Fruit fly (Drosophila melanogaster) whole organism, wandering third instar larva: ENCODE results near the gene P5CDh2.

Experiments used
- Abd-B ChIP-seq: fragments of >200 bp; optimal IDR thresholded peaks from 2 replicates; lab custom pipeline; 2017; ENCODE audit warnings: missing biosample characterization, missing genetic modification characterization
- CG32264 ChIP-seq: fragments of 200-800 bp; sonication (Bioruptor generic); optimal IDR thresholded peaks from 2 replicates; lab custom pipeline; 2016; ENCODE audit warnings: missing biosample characterization, missing genetic modification characterization
- CG9705 ChIP-seq: fragments of 200-800 bp; sonication (Bioruptor generic); optimal IDR thresholded peaks from 2 replicates; lab custom pipeline; 2018; ENCODE audit warnings: missing biosample characterization, mild to moderate bottlenecking, missing genetic modification characterization
- Dfd ChIP-seq: fragments of >200 bp; optimal IDR thresholded peaks from 2 replicates; lab custom pipeline; 2017; ENCODE audit warnings: missing biosample characterization, missing genetic modification characterization
- GATAd ChIP-seq: sonication (Bioruptor generic); optimal IDR thresholded peaks from 2 replicates; lab custom pipeline; 2016; ENCODE audit warnings: missing biosample characterization, missing genetic modification characterization
- HLH106 ChIP-seq: fragments of 200-800 bp; optimal IDR thresholded peaks from 3 replicates; lab custom pipeline; 2019; ENCODE audit warnings: missing biosample characterization, mild to moderate bottlenecking, missing genetic modification characterization, moderate library complexity
- Hnf4 ChIP-seq: fragments of 200-800 bp; sonication (Bioruptor generic); optimal IDR thresholded peaks from 2 replicates; lab custom pipeline; 2016; ENCODE audit warnings: missing biosample characterization, mild to moderate bottlenecking, missing genetic modification characterization
- Hr78 ChIP-seq: fragments of >200 bp; optimal IDR thresholded peaks from 2 replicates; lab custom pipeline; 2017; ENCODE audit warnings: missing biosample characterization, missing genetic modification characterization
- Hr83 ChIP-seq: fragments of 200-300 bp; sonication (Bioruptor generic); optimal IDR thresholded peaks from 2 replicates; lab custom pipeline; 2016; ENCODE audit warnings: missing biosample characterization, mild to moderate bottlenecking, missing genetic modification characterization, moderate library complexity; ENCODE audit not compliant: poor library complexity, severe bottlenecking
- Jra ChIP-seq: sonication (Bioruptor generic); optimal IDR thresholded peaks from 2 replicates; lab custom pipeline; 2016; ENCODE audit warnings: missing biosample characterization, missing genetic modification characterization
- Mio ChIP-seq: sonication (Bioruptor generic); optimal IDR thresholded peaks from 2 replicates; lab custom pipeline; 2016; ENCODE audit warnings: missing biosample characterization, missing genetic modification characterization
- N ChIP-seq: fragments of >200 bp; optimal IDR thresholded peaks from 2 replicates; lab custom pipeline; 2018; ENCODE audit warnings: missing biosample characterization, missing external identifiers, missing genetic modification characterization
- OdsH ChIP-seq: fragments of 200-800 bp; sonication (Bioruptor generic); optimal IDR thresholded peaks from 2 replicates; lab custom pipeline; 2016; ENCODE audit warnings: missing biosample characterization, mild to moderate bottlenecking, missing genetic modification characterization
- Rel ChIP-seq, 2 experiments: fragments of 200-800 bp; sonication (Bioruptor generic) in 1 of 2; optimal IDR thresholded peaks; 2 replicates in 1 of 2; 3 replicates in 1 of 2; lab custom pipeline; 2016 to 2019; ENCODE audit warnings: mild to moderate bottlenecking in 2 of 2, missing biosample characterization in 2 of 2, missing genetic modification characterization in 2 of 2, moderate library complexity in 1 of 2
- Sp1 ChIP-seq: fragments of 200-800 bp; sonication (Bioruptor generic); optimal IDR thresholded peaks from 3 replicates; lab custom pipeline; 2019; ENCODE audit warnings: missing biosample characterization, mild to moderate bottlenecking, missing genetic modification characterization, moderate library complexity
- Vsx2 ChIP-seq: fragments of 200-300, 225-300 bp; sonication (Bioruptor generic); optimal IDR thresholded peaks from 2 replicates; lab custom pipeline; 2018; ENCODE audit warnings: missing biosample characterization, missing genetic modification characterization; ENCODE audit not compliant: partially characterized antibody
- br ChIP-seq: fragments of 200-800 bp; sonication (Bioruptor generic); optimal IDR thresholded peaks from 2 replicates; lab custom pipeline; 2016; ENCODE audit warnings: missing biosample characterization, missing genetic modification characterization
- brk ChIP-seq: fragments of 200-800 bp; sonication (Bioruptor generic); optimal IDR thresholded peaks from 2 replicates; lab custom pipeline; 2016; ENCODE audit warnings: missing biosample characterization, mild to moderate bottlenecking, missing genetic modification characterization
- dl ChIP-seq, 2 experiments: fragments of 175-275, 200-275 bp in 1 of 2; fragments of 200-275 bp in 1 of 2; sonication (Bioruptor generic); optimal IDR thresholded peaks; lab custom pipeline; 2018; ENCODE audit warnings: mild to moderate bottlenecking in 2 of 2, missing biosample characterization in 2 of 2, missing genetic modification characterization in 2 of 2, moderate library complexity in 2 of 2; ENCODE audit not compliant: partially characterized antibody in 2 of 2, insufficient read depth in 1 of 2
- dmrt93B ChIP-seq: fragments of 200-800 bp; sonication (Bioruptor generic); optimal IDR thresholded peaks from 2 replicates; lab custom pipeline; 2018; ENCODE audit warnings: missing biosample characterization, mild to moderate bottlenecking, missing genetic modification characterization
- dsf ChIP-seq: sonication (Bioruptor generic); optimal IDR thresholded peaks from 2 replicates; lab custom pipeline; 2016; ENCODE audit warnings: missing biosample characterization, missing genetic modification characterization, borderline replicate concordance
- ey ChIP-seq: fragments of 200-800 bp; sonication (Bioruptor generic); optimal IDR thresholded peaks from 2 replicates; lab custom pipeline; 2016; ENCODE audit warnings: missing biosample characterization, missing genetic modification characterization
- foxo ChIP-seq, 2 experiments: fragments of 200-800 bp; sonication (Bioruptor generic); optimal IDR thresholded peaks; 2 replicates in 1 of 2; 3 replicates in 1 of 2; lab custom pipeline; 2016 to 2017; ENCODE audit warnings: missing biosample characterization in 2 of 2, missing genetic modification characterization in 2 of 2
- fru ChIP-seq: fragments of 200-800 bp; sonication (Bioruptor generic); optimal IDR thresholded peaks from 3 replicates; lab custom pipeline; 2016; ENCODE audit warnings: missing biosample characterization, mild to moderate bottlenecking, missing genetic modification characterization
- h ChIP-seq: fragments of 200-800 bp; sonication (Bioruptor generic); optimal IDR thresholded peaks from 3 replicates; lab custom pipeline; 2016; ENCODE audit warnings: missing biosample characterization, mild to moderate bottlenecking, missing genetic modification characterization
- jim ChIP-seq: fragments of 175-275, 200-325 bp; sonication (Bioruptor generic); optimal IDR thresholded peaks from 2 replicates; lab custom pipeline; 2016; ENCODE audit warnings: missing biosample characterization, mild to moderate bottlenecking, missing genetic modification characterization
- lola ChIP-seq: fragments of >200 bp; optimal IDR thresholded peaks from 2 replicates; lab custom pipeline; 2017; ENCODE audit warnings: missing biosample characterization, missing genetic modification characterization
- pan ChIP-seq: fragments of >200 bp; optimal IDR thresholded peaks from 2 replicates; lab custom pipeline; 2017
- psq ChIP-seq: fragments of 200-800 bp; sonication (Bioruptor generic); optimal IDR thresholded peaks from 3 replicates; lab custom pipeline; 2017; ENCODE audit warnings: missing biosample characterization, mild to moderate bottlenecking, missing genetic modification characterization, moderate library complexity
- rgr ChIP-seq: fragments of 200-800 bp; sonication (Bioruptor generic); optimal IDR thresholded peaks from 3 replicates; lab custom pipeline; 2016; ENCODE audit warnings: missing biosample characterization, mild to moderate bottlenecking, missing genetic modification characterization
- sage ChIP-seq: fragments of 200-800 bp; sonication (Bioruptor generic); optimal IDR thresholded peaks from 2 replicates; lab custom pipeline; 2016; ENCODE audit warnings: missing biosample characterization, mild to moderate bottlenecking, missing genetic modification characterization
- sv ChIP-seq: fragments of 200-800 bp; sonication (Bioruptor generic); optimal IDR thresholded peaks from 3 replicates; lab custom pipeline; 2016; ENCODE audit warnings: missing biosample characterization, missing genetic modification characterization
- tai ChIP-seq: sonication (Bioruptor generic); optimal IDR thresholded peaks from 2 replicates; lab custom pipeline; 2016; ENCODE audit warnings: missing biosample characterization, missing genetic modification characterization
- usp ChIP-seq: fragments of >200 bp; optimal IDR thresholded peaks from 2 replicates; lab custom pipeline; 2017; ENCODE audit warnings: missing biosample characterization, missing genetic modification characterization
- woc ChIP-seq: sonication (Bioruptor generic); optimal IDR thresholded peaks from 2 replicates; lab custom pipeline; 2016; ENCODE audit warnings: missing biosample characterization, mild to moderate bottlenecking, missing genetic modification characterization

The P5CDh2 gene

DNA sequence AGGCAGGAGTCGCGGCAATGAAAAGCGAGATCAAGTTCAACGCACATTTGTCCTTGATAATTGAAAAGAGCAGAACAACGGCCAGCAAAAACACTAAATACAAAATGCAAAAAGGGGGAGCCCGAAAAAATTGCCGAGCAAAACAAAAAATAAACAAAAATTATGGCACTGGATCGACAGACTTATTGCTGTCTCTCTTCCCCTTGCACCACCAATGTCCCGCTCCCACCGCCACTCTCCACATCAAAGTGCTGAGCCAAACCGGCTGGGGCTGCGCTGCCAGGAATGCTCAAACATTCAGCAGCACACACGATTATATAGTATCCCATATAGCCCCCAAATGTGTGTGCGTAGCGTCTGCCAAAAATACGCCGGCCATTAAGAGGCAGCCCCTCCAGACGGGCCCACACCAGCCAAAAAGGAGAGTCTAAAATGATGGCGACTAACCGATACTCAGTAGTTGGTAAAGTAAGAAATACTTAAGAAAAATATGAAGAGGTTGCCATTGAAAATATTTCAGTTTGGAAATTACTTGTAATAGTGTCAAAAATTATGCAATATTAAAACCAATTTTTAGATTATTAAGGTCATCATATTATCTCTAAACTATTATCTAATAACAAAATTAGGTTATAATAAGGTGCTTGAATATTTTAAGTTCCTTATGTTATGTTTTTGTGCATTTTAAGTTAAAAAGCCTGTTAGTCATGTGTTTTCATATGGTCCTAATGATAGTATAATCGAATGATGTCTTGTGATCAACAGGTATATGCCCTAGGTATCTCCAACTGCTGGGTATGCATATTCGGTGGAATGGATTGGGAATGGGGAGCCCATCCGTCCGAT, 43.9 kb downstream of the P5CDh2 start (continued):
- no peak for TF ChIP-seq lola (GFP tag; lab: Kevin White, UChicago)
- TF ChIP-seq woc (GFP tag; lab: Kevin White, UChicago), result peak; percentile 90
- TF ChIP-seq Hnf4 (GFP tag; lab: Kevin White, UChicago), result peak; percentile 32
- no peak for TF ChIP-seq GATAd (GFP tag; lab: Kevin White, UChicago)
- TF ChIP-seq Abd-B (GFP tag; lab: Kevin White, UChicago), result no peak
- TF ChIP-seq Dfd (GFP tag; lab: Kevin White, UChicago), result peak; percentile 42
- TF ChIP-seq br (GFP tag; lab: Kevin White, UChicago), result peak; percentile 77
- TF ChIP-seq psq (GFP tag; lab: Kevin White, UChicago), result peak; percentile 71
- TF ChIP-seq CG32264, result no peak
- TF ChIP-seq HLH106 (tag; lab: Kevin White, UChicago), result peak; percentile 69
- TF ChIP-seq dsf (GFP tag; lab: Kevin White, UChicago), result no peak
- peak; percentile 12 for TF ChIP-seq Hr83 (GFP tag; lab: Kevin White, UChicago)
- TF ChIP-seq brk (GFP tag; lab: Kevin White, UChicago), result no peak
- peak; percentile 46 for TF ChIP-seq Jra (GFP tag; lab: Kevin White, UChicago)

dm6 chr3R:21922244-21922643, 44.5 kb downstream of the P5CDh2 start:
- no peak for TF ChIP-seq pan
- TF ChIP-seq Rel (GFP tag; optimal IDR thresholded peaks at IDR 0.05; lab: Kevin White, UChicago), result no peak
- peak; percentile 28 for TF ChIP-seq Rel (tag; optimal IDR thresholded peaks at IDR 0.05; lab: Kevin White, UChicago)
- TF ChIP-seq, all 38 proteins: peak for 1

DNA sequence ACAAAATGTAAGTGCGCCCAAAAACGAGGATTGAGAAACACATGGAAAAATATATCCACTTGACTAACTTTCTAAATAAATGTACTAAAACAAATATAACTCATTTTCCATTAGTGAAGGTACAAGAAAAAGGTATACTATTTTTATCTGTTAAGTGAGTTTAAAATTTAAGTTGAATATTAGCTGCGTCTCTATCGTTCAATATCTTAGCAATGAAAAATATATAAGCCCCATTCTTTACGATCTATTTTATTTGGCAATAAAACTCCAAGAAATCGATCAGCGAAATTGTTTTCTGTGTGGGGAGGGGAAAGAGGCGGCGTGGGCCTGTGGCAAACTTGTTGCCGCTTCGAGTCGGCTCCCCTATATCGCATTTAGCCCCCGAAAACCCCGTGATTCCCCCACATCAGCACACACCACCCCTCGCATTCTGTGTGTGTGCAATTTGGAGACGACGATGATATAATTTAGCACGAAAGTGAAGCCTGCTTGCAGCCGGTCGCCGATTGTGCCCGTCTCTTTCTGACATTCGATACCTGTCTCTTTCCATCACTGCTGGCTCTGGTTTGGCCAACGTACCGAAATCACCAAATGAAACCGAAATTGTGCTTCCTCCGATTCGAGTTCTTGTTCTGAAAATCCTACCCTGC, 45.1 kb downstream of the P5CDh2 start:
- peak; percentile 67 for TF ChIP-seq HLH106 (tag; lab: Kevin White, UChicago)
- TF ChIP-seq Sp1, result peak; percentile 58
- TF ChIP-seq CG32264, result no peak
- no peak for TF ChIP-seq pan
- no peak for TF ChIP-seq GATAd (GFP tag; lab: Kevin White, UChicago)
- TF ChIP-seq OdsH (GFP tag; lab: Kevin White, UChicago), result peak; percentile 68
- peak; percentile 26 for TF ChIP-seq dmrt93B (GFP tag; lab: Kevin White, UChicago)
- no peak for TF ChIP-seq tai (GFP tag; lab: Kevin White, UChicago)
- TF ChIP-seq CG9705, result peak; percentile 25
- peak in 1 of 2 experiments; percentile 53 for TF ChIP-seq foxo (GFP tag; optimal IDR thresholded peaks at IDR 0.05; lab: Kevin White, UChicago)
- peak; percentile 43 for TF ChIP-seq psq (GFP tag; lab: Kevin White, UChicago)
- peak; percentile 67 for TF ChIP-seq h (GFP tag; lab: Kevin White, UChicago)
- no peak for TF ChIP-seq usp (GFP tag; lab: Kevin White, UChicago)
- peak; percentile 71 for TF ChIP-seq ey
- peak; percentile 58 for TF ChIP-seq fru (GFP tag; lab: Kevin White, UChicago)
- TF ChIP-seq Hnf4 (GFP tag; lab: Kevin White, UChicago), result peak; percentile 28
- TF ChIP-seq Rel (GFP tag; optimal IDR thresholded peaks at IDR 0.05; lab: Kevin White, UChicago), result no peak
- TF ChIP-seq Rel (tag; optimal IDR thresholded peaks at IDR 0.05; lab: Kevin White, UChicago), result peak; percentile 88
- peak; percentile 49 for TF ChIP-seq rgr (GFP tag; lab: Kevin White, UChicago)
- peak; percentile 27 for TF ChIP-seq br (GFP tag; lab: Kevin White, UChicago)
- no peak for TF ChIP-seq sage (GFP tag; lab: Kevin White, UChicago)
- TF ChIP-seq, all 38 proteins: peak for 14

- TF ChIP-seq dl (GFP tag; optimal IDR thresholded peaks at IDR 0.05; lab: Kevin White, UChicago; ENCODE audit: insufficient read depth in 1 of 2, partially characterized antibody in 2 of 2), result no peak
- no peak for TF ChIP-seq Jra (GFP tag; lab: Kevin White, UChicago)
- TF ChIP-seq dsf (GFP tag; lab: Kevin White, UChicago), result no peak
- no peak for TF ChIP-seq Dfd (GFP tag; lab: Kevin White, UChicago)
- TF ChIP-seq Vsx2, result no peak
- no peak for TF ChIP-seq Mio (GFP tag; lab: Kevin White, UChicago)
- TF ChIP-seq jim (GFP tag; lab: Kevin White, UChicago), result no peak
- TF ChIP-seq sv (GFP tag; lab: Kevin White, UChicago), result no peak
- TF ChIP-seq br (GFP tag; lab: Kevin White, UChicago), result no peak
- TF ChIP-seq foxo (GFP tag; optimal IDR thresholded peaks at IDR 0.05; lab: Kevin White, UChicago), result no peak
- no peak for TF ChIP-seq OdsH (GFP tag; lab: Kevin White, UChicago)
- no peak for TF ChIP-seq Hr83 (GFP tag; lab: Kevin White, UChicago)
- TF ChIP-seq N (GFP tag; lab: Kevin White, UChicago), result no peak
- TF ChIP-seq sage (GFP tag; lab: Kevin White, UChicago), result no peak
- no peak for TF ChIP-seq Hr78 (GFP tag; lab: Kevin White, UChicago)
- no peak for TF ChIP-seq fru (GFP tag; lab: Kevin White, UChicago)
- TF ChIP-seq Sp1, result no peak
These were observed 46.0 kb downstream of the P5CDh2 start for dm6 chr3R:21923742-21924141.
